Fruit fly (Drosophila melanogaster): ENCODE data around the gene CG6283.

dm6 chr3R:27056152-27056551 lies 35.0 kb upstream of the CG6283 start:
- no peak for TF ChIP-seq Clk (GFP tag; optimal IDR thresholded peaks at IDR 0.05)
- TF ChIP-seq toe (GFP tag; optimal IDR thresholded peaks at IDR 0.05), result no peak
- no peak for TF ChIP-seq pad (GFP tag; optimal IDR thresholded peaks at IDR 0.05)
- TF ChIP-seq kay (GFP tag; ENCODE audit: borderline replicate concordance), result no peak

Measured in whole organism, adult.